Worm (Caenorhabditis elegans) whole organism, late embryonic: ENCODE results near the gene ZK218.1.

Source experiments
- C08G9.2 ChIP-seq: sonication (generic microtip); optimal IDR thresholded peaks from 2 replicates; lab custom pipeline; 2016; ENCODE audit warnings: mild to moderate bottlenecking, missing genetic modification characterization, moderate library complexity, missing compliant biosample characterization
- C38D4.7 ChIP-seq: fragments of 200-800 bp; sonication (Bioruptor generic); optimal IDR thresholded peaks from 2 replicates; lab custom pipeline; 2018; ENCODE audit warnings: mild to moderate bottlenecking, missing genetic modification characterization, moderate library complexity, missing compliant biosample characterization
- K02D7.2 ChIP-seq: sonication (generic microtip); optimal IDR thresholded peaks from 2 replicates; lab custom pipeline; 2017; ENCODE audit warnings: mild to moderate bottlenecking, missing genetic modification characterization, missing compliant biosample characterization
- T23F11.4 ChIP-seq: fragments of 200-800 bp; sonication (Bioruptor generic); optimal IDR thresholded peaks from 2 replicates; lab custom pipeline; 2018; ENCODE audit warnings: mild to moderate bottlenecking, missing genetic modification characterization, missing compliant biosample characterization
- ahr-1 ChIP-seq: sonication (generic microtip); optimal IDR thresholded peaks from 2 replicates; lab custom pipeline; 2016; ENCODE audit warnings: missing genetic modification characterization, missing compliant biosample characterization
- ama-1 ChIP-seq: fragments of 150-350 bp; optimal IDR thresholded peaks from 2 replicates; lab custom pipeline; 2014
- ceh-19 ChIP-seq: fragments of 200-800 bp; sonication (Bioruptor generic); optimal IDR thresholded peaks from 2 replicates; lab custom pipeline; 2018; ENCODE audit warnings: mild to moderate bottlenecking, missing genetic modification characterization, missing compliant biosample characterization
- ceh-2 ChIP-seq: sonication (generic microtip); optimal IDR thresholded peaks from 2 replicates; lab custom pipeline; 2016; ENCODE audit warnings: missing genotype, missing genetic modification characterization, missing compliant biosample characterization
- ceh-22 ChIP-seq: sonication (generic microtip); optimal IDR thresholded peaks from 2 replicates; lab custom pipeline; 2017; ENCODE audit warnings: missing biosample characterization, missing genetic modification characterization
- ceh-24 ChIP-seq: sonication (generic microtip); optimal IDR thresholded peaks from 2 replicates; lab custom pipeline; 2016; ENCODE audit warnings: mild to moderate bottlenecking, missing genetic modification characterization, missing compliant biosample characterization
- ceh-45 ChIP-seq: fragments of 200-800 bp; sonication (Bioruptor generic); IDR thresholded peaks from 2 replicates; pipeline ENCODE4 v1.3.6; 2022; ENCODE audit warnings: missing genetic modification reagents, missing genetic modification characterization, missing compliant biosample characterization
- ceh-48 ChIP-seq: sonication (generic microtip); optimal IDR thresholded peaks from 2 replicates; lab custom pipeline; 2016; ENCODE audit warnings: missing genetic modification characterization, inconsistent platforms, missing compliant biosample characterization
- ceh-9 ChIP-seq: sonication (generic microtip); optimal IDR thresholded peaks from 2 replicates; lab custom pipeline; 2016; ENCODE audit warnings: mild to moderate bottlenecking, missing genetic modification characterization, inconsistent platforms, missing compliant biosample characterization
- che-1 ChIP-seq: sonication (generic microtip); optimal IDR thresholded peaks from 2 replicates; lab custom pipeline; 2016; ENCODE audit warnings: mild to moderate bottlenecking, missing genetic modification characterization, missing compliant biosample characterization
- elt-4 ChIP-seq: sonication (generic microtip); optimal IDR thresholded peaks from 2 replicates; lab custom pipeline; 2016; ENCODE audit warnings: missing genetic modification characterization, missing compliant biosample characterization
- ets-4 ChIP-seq: sonication (generic microtip); optimal IDR thresholded peaks from 2 replicates; lab custom pipeline; 2016; ENCODE audit warnings: missing genetic modification characterization, missing compliant biosample characterization
- fax-1 ChIP-seq: sonication (generic microtip); optimal IDR thresholded peaks from 2 replicates; lab custom pipeline; 2016; ENCODE audit warnings: missing genotype, missing genetic modification characterization, missing compliant biosample characterization
- fkh-10 ChIP-seq: fragments of 150-350 bp; optimal IDR thresholded peaks from 2 replicates; lab custom pipeline; 2014; ENCODE audit warnings: missing biosample characterization, missing genetic modification reagents, missing genetic modification characterization
- gmeb-2 ChIP-seq: sonication (generic microtip); optimal IDR thresholded peaks from 2 replicates; lab custom pipeline; 2016; ENCODE audit warnings: missing genetic modification characterization, inconsistent platforms, missing compliant biosample characterization
- hlh-13 ChIP-seq: fragments of 200-800 bp; sonication (Bioruptor generic); optimal IDR thresholded peaks from 2 replicates; lab custom pipeline; 2018; ENCODE audit warnings: mild to moderate bottlenecking, missing genetic modification characterization, missing compliant biosample characterization
- hlh-30 ChIP-seq: sonication (generic microtip); optimal IDR thresholded peaks from 2 replicates; lab custom pipeline; 2017; ENCODE audit warnings: antibody characterized with exemption, missing genetic modification characterization, missing compliant biosample characterization; ENCODE audit not compliant: insufficient read depth
- hlh-6 ChIP-seq: sonication (generic microtip); optimal IDR thresholded peaks from 2 replicates; lab custom pipeline; 2016; ENCODE audit warnings: missing genotype, missing genetic modification characterization, missing compliant biosample characterization
- hlh-8 ChIP-seq: sonication (generic microtip); optimal IDR thresholded peaks from 2 replicates; lab custom pipeline; 2016; ENCODE audit warnings: missing genotype, missing genetic modification characterization, missing compliant biosample characterization
- lim-6 ChIP-seq: sonication (generic microtip); optimal IDR thresholded peaks from 2 replicates; lab custom pipeline; 2016; ENCODE audit warnings: missing genetic modification characterization, missing compliant biosample characterization
- madf-2 ChIP-seq: sonication (generic microtip); optimal IDR thresholded peaks from 2 replicates; lab custom pipeline; 2017; ENCODE audit warnings: missing genetic modification characterization, missing compliant biosample characterization
- nfya-1 ChIP-seq: sonication (generic microtip); optimal IDR thresholded peaks from 2 replicates; lab custom pipeline; 2017; ENCODE audit warnings: missing genetic modification characterization, mild to moderate bottlenecking, missing compliant biosample characterization, antibody characterized with exemption, moderate library complexity
- nhr-232 ChIP-seq: sonication (generic microtip); optimal IDR thresholded peaks from 2 replicates; lab custom pipeline; 2016; ENCODE audit warnings: missing genetic modification characterization, missing compliant biosample characterization
- pat-9 ChIP-seq: fragments of 200-800 bp; sonication (Bioruptor generic); optimal IDR thresholded peaks from 2 replicates; lab custom pipeline; 2018; ENCODE audit warnings: mild to moderate bottlenecking, missing genetic modification characterization, moderate library complexity, missing compliant biosample characterization
- pha-2 ChIP-seq: sonication (generic microtip); optimal IDR thresholded peaks from 2 replicates; lab custom pipeline; 2017; ENCODE audit warnings: mild to moderate bottlenecking, missing genetic modification characterization, missing compliant biosample characterization
- pha-4 ChIP-seq: fragments of 150-350 bp; optimal IDR thresholded peaks from 2 replicates; lab custom pipeline; 2018; ENCODE audit warnings: missing biosample characterization, missing genetic modification reagents, missing genetic modification characterization
- sox-4 ChIP-seq: sonication (generic microtip); optimal IDR thresholded peaks from 2 replicates; lab custom pipeline; 2017; ENCODE audit warnings: mild to moderate bottlenecking, missing genetic modification characterization, inconsistent platforms, missing compliant biosample characterization
- syd-9 ChIP-seq: sonication (generic microtip); optimal IDR thresholded peaks from 2 replicates; lab custom pipeline; 2016; ENCODE audit warnings: mild to moderate bottlenecking, missing genetic modification characterization, moderate library complexity, missing compliant biosample characterization
- tbx-7 ChIP-seq: sonication (generic microtip); optimal IDR thresholded peaks from 2 replicates; lab custom pipeline; 2016; ENCODE audit warnings: missing genotype, missing genetic modification characterization, missing compliant biosample characterization
- ttx-3 ChIP-seq: sonication (generic microtip); optimal IDR thresholded peaks from 2 replicates; lab custom pipeline; 2016; ENCODE audit warnings: missing genetic modification reagents, missing genetic modification characterization, missing compliant biosample characterization
- unc-55 ChIP-seq: sonication (generic microtip); optimal IDR thresholded peaks from 2 replicates; lab custom pipeline; 2017; ENCODE audit warnings: missing biosample characterization, missing genetic modification reagents, missing genetic modification characterization
- zip-5 ChIP-seq: sonication (generic microtip); optimal IDR thresholded peaks from 2 replicates; lab custom pipeline; 2016; ENCODE audit warnings: missing genetic modification characterization, missing compliant biosample characterization
- ztf-16 ChIP-seq: sonication (generic microtip); optimal IDR thresholded peaks from 2 replicates; lab custom pipeline; 2017; ENCODE audit warnings: missing genetic modification characterization, missing compliant biosample characterization

ZK218.1 gene

ce11 chrV:17092262-17092661 is at the start of gene ZK218.1:
Gene ZK218.1 (plus strand): TSS chrV:17092562.
- no peak for TF ChIP-seq ets-4 (tag; lab: Kevin White, UChicago)
- TF ChIP-seq fkh-10 (GFP tag; lab: Kevin White, UChicago) = no peak
- TF ChIP-seq ttx-3 (tag; lab: Kevin White, UChicago) = no peak
- TF ChIP-seq ceh-19 = no peak

ce11 chrV:17044500-17044899 is 47.9 kb upstream of the ZK218.1 start, which contains the start of gene F28B1.2:
Gene F28B1.2 (plus strand): TSS chrV:17044800.
- no peak for TF ChIP-seq ceh-2
- no peak for TF ChIP-seq pha-2 (tag; lab: Kevin White, UChicago)
- TF ChIP-seq hlh-8 (tag; lab: Kevin White, UChicago) = no peak
- TF ChIP-seq syd-9 (tag; lab: Kevin White, UChicago) = no peak
- no peak for TF ChIP-seq pha-4
- no peak for TF ChIP-seq ztf-16 (tag; lab: Kevin White, UChicago)
- no peak for TF ChIP-seq gmeb-2 (tag; lab: Kevin White, UChicago)
- no peak for TF ChIP-seq ama-1 (lab: Kevin White, UChicago)
- no peak for TF ChIP-seq nfya-1
- TF ChIP-seq unc-55 (GFP tag; lab: Kevin White, UChicago) = no peak
- TF ChIP-seq hlh-13 (GFP tag; lab: Kevin White, UChicago) = no peak

ce11 chrV:17059987-17060386 is 32.4 kb upstream of the ZK218.1 start, which contains the start of gene sri-66:
Gene sri-66 (plus strand): TSS chrV:17060287.
- TF ChIP-seq ceh-19 = no peak
- no peak for TF ChIP-seq madf-2
- TF ChIP-seq ztf-16 (tag; lab: Kevin White, UChicago) = no peak
- no peak for TF ChIP-seq fax-1
- TF ChIP-seq ceh-24 (tag; lab: Kevin White, UChicago) = no peak
- no peak for TF ChIP-seq zip-5 (tag; lab: Kevin White, UChicago)
- no peak for TF ChIP-seq pha-4
- TF ChIP-seq ceh-45 (GFP tag; lab: Robert Waterston, UW) = no peak
- TF ChIP-seq hlh-13 (GFP tag; lab: Kevin White, UChicago) = no peak
- TF ChIP-seq pha-2 (tag; lab: Kevin White, UChicago) = no peak
- no peak for TF ChIP-seq elt-4
- TF ChIP-seq che-1 (tag; lab: Kevin White, UChicago) = no peak
- TF ChIP-seq gmeb-2 (tag; lab: Kevin White, UChicago) = no peak
- no peak for TF ChIP-seq nfya-1
- TF ChIP-seq T23F11.4 (GFP tag; lab: Kevin White, UChicago) = no peak
- TF ChIP-seq K02D7.2 = no peak
- TF ChIP-seq C38D4.7 = no peak

- TF ChIP-seq C08G9.2 (tag; lab: Kevin White, UChicago) (no peak), ceh-9 (tag; lab: Kevin White, UChicago) (no peak)
Observed at ce11 chrV:17061585-17061984, 30.8 kb upstream of the ZK218.1 start, which contains the start of gene F28B1.9. Gene F28B1.9 (plus strand): TSS chrV:17061885.

ce11 chrV:17064676-17065075 is 27.7 kb upstream of the ZK218.1 start, which contains the start of gene srh-255:
Gene srh-255 (plus strand): TSS chrV:17064976.
- TF ChIP-seq ttx-3 (tag; lab: Kevin White, UChicago) (no peak), ceh-2 (no peak), sox-4 (tag; lab: Kevin White, UChicago) (no peak), pat-9 (tag; lab: Kevin White, UChicago) (no peak), ahr-1 (no peak), nfya-1 (no peak), tbx-7 (tag; lab: Kevin White, UChicago) (no peak), lim-6 (tag; lab: Kevin White, UChicago) (no peak), ets-4 (tag; lab: Kevin White, UChicago) (no peak), hlh-30 (tag; lab: Kevin White, UChicago) (no peak), ceh-22 (no peak), ceh-48 (tag; lab: Kevin White, UChicago) (no peak), hlh-6 (tag; lab: Kevin White, UChicago) (no peak), nhr-232 (tag; lab: Kevin White, UChicago) (no peak)
